Worm (Caenorhabditis elegans) whole organism, L3 larva: ENCODE results near the gene spe-45.

Experiments used
- ZK546.5 ChIP-seq: sonication (generic microtip); optimal IDR thresholded peaks from 2 replicates; lab custom pipeline; 2017; ENCODE audit warnings: missing biosample characterization, missing genetic modification characterization
- ama-1 ChIP-seq: fragments of 150-350 bp; optimal IDR thresholded peaks from 2 replicates; lab custom pipeline; 2018
- ceh-9 ChIP-seq: sonication (generic microtip); optimal IDR thresholded peaks from 2 replicates; lab custom pipeline; 2018; ENCODE audit warnings: missing biosample characterization, missing genetic modification characterization
- elt-3 ChIP-seq, 3 experiments: fragments of 150-350 bp in 1 of 3; sonication (generic microtip) in 2 of 3; optimal IDR thresholded peaks; 2 replicates in 2 of 3; 4 replicates in 1 of 3; lab custom pipeline; 2014 to 2017; ENCODE audit warnings: missing biosample characterization in 3 of 3, missing genetic modification characterization in 3 of 3
- jun-1 ChIP-seq: fragments of 150-350 bp; optimal IDR thresholded peaks from 2 replicates; lab custom pipeline; 2014; ENCODE audit warnings: missing biosample characterization, missing genetic modification reagents, missing genetic modification characterization
- lin-15B ChIP-seq: fragments of 150-350 bp; optimal IDR thresholded peaks from 2 replicates; lab custom pipeline; 2014; ENCODE audit warnings: missing biosample characterization, missing genetic modification characterization
- mdl-1 ChIP-seq: fragments of 150-350 bp; optimal IDR thresholded peaks from 2 replicates; lab custom pipeline; 2014; ENCODE audit warnings: missing biosample characterization, missing genetic modification characterization
- nhr-12 ChIP-seq: fragments of 150-350 bp; optimal IDR thresholded peaks from 2 replicates; lab custom pipeline; 2014; ENCODE audit warnings: missing biosample characterization, missing genetic modification characterization
- pqm-1 ChIP-seq: fragments of 150-350 bp; optimal IDR thresholded peaks from 2 replicates; lab custom pipeline; 2017; ENCODE audit warnings: missing biosample characterization, missing genetic modification characterization, inconsistent platforms
- skn-1 ChIP-seq: fragments of 150-350 bp; optimal IDR thresholded peaks from 2 replicates; lab custom pipeline; 2014; ENCODE audit warnings: missing biosample characterization, missing genetic modification characterization
- unc-39 ChIP-seq: sonication (generic microtip); optimal IDR thresholded peaks from 4 replicates; lab custom pipeline; 2017; ENCODE audit warnings: missing biosample characterization, missing genetic modification characterization

DNA sequence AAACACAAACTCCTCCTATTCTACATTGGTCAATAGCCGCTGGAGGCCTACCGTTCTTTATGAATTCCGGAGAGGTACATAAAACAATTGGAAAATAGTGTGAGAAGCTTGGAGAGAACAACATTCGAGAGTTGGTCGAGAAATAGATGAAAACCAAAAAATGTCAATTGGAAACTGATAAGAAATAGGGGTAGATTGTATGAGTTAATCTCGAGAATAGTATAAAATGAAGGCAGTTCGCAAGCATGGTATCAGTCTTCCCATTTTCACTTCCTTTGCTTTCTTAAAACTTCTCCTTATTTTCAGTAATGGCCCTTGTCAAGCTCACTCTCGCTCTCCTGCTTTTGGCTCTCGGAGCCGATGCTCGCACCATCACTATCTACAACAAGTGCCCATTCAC is 7.0 kb downstream of the spe-45 start, which contains the start of gene thn-2:
- TF ChIP-seq nhr-12 (tag; lab: Kevin White, UChicago) (no peak), elt-3 (tag; optimal IDR thresholded peaks at IDR 0.05; lab: Kevin White, UChicago) (no peak), mdl-1 (no peak), pqm-1 (tag; lab: Kevin White, UChicago) (no peak), skn-1 (tag; lab: Kevin White, UChicago) (no peak), ZK546.5 (no peak), ama-1 (lab: Kevin White, UChicago) (no peak), unc-39 (tag; lab: Kevin White, UChicago) (no peak), lin-15B (tag; lab: Kevin White, UChicago) (no peak), jun-1 (tag; lab: Kevin White, UChicago) (no peak), ceh-9 (no peak)
